Worm (Caenorhabditis elegans) whole organism, L2 larva: ENCODE data around the gene F07F6.8.

Experiments used
- ama-1 ChIP-seq: fragments of 150-350 bp; optimal IDR thresholded peaks from 2 replicates; lab custom pipeline; 2018; ENCODE audit warnings: inconsistent platforms
- ceh-16 ChIP-seq: fragments of 150-350 bp; optimal IDR thresholded peaks from 2 replicates; lab custom pipeline; 2014; ENCODE audit warnings: missing biosample characterization, missing genetic modification characterization
- elt-3 ChIP-seq: sonication (generic microtip); optimal IDR thresholded peaks from 2 replicates; lab custom pipeline; 2017; ENCODE audit warnings: missing biosample characterization, missing genetic modification characterization
- nhr-23 ChIP-seq: fragments of 150-350 bp; optimal IDR thresholded peaks from 2 replicates; lab custom pipeline; 2014; ENCODE audit warnings: missing biosample characterization, missing genetic modification reagents, missing genetic modification characterization
- peb-1 ChIP-seq: fragments of 150-350 bp; optimal IDR thresholded peaks from 2 replicates; lab custom pipeline; 2014; ENCODE audit warnings: missing biosample characterization, missing genetic modification characterization
- snpc-4 ChIP-seq: fragments of 150-350 bp; optimal IDR thresholded peaks from 2 replicates; lab custom pipeline; 2014; ENCODE audit warnings: missing biosample characterization, missing genetic modification characterization
- unc-39 ChIP-seq: fragments of 150-350 bp; optimal IDR thresholded peaks from 2 replicates; lab custom pipeline; 2014; ENCODE audit warnings: missing biosample characterization, missing genetic modification characterization
- ztf-1 ChIP-seq: fragments of 200-800 bp; sonication (Bioruptor generic); conservative IDR thresholded peaks from 2 replicates; pipeline ENCODE4 v1.3.6; 2022; ENCODE audit warnings: missing genetic modification characterization, missing compliant biosample characterization

DNA sequence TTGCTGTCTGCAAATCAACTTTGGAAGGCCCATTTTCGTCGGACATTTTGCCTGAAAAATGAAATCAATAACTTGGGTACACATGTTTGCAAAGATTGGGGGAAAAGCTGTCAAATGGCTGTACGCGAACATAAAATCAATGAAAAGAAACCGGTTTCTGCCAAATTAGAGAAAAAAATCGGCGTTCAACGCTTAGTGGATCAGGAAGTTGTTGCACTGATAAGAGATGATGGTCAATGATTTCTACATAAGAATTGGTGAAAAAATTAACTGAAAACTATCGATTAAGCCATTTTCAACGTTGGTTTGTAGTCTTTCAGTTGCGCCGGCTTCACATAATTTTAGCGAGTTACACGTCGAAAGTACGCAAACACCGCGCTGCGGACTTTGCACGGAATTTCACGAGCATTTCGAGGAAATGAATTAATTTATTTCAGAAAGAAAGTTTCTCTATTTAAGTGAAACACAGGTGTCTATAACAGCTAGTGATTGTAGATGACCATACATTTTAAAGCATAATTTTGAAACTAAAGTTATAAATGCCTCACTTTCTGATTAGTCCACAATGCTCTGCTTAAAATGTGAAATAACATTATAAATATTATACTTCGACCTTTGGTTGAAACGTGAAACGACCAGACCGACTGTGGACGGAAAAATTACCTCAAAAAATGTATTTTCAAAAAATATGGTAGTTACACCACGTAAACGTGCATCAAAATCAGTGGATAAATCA lies 4.2 kb upstream of the F07F6.8 start, which contains the start of the genes F07F6.4 and F07F6.2:
- TF ChIP-seq snpc-4 (tag; lab: Kevin White, UChicago), result no peak
- TF ChIP-seq nhr-23, result no peak
- no peak for TF ChIP-seq ama-1 (lab: Kevin White, UChicago)
- no peak for TF ChIP-seq ceh-16 (tag; lab: Kevin White, UChicago)
- TF ChIP-seq elt-3 (tag; lab: Kevin White, UChicago), result no peak
- TF ChIP-seq ztf-1, result no peak
- no peak for TF ChIP-seq unc-39 (tag; lab: Kevin White, UChicago)
- no peak for TF ChIP-seq peb-1 (tag; lab: Kevin White, UChicago)
